Worm (Caenorhabditis elegans) whole organism, L1 larva: ENCODE data around the gene dct-7.

ENCODE experiments used
- ces-1 ChIP-seq: fragments of 150-350 bp; optimal IDR thresholded peaks from 2 replicates; lab custom pipeline; 2014; ENCODE audit warnings: missing biosample characterization, missing genetic modification reagents, missing genetic modification characterization
- dpl-1 ChIP-seq, 3 experiments: fragments of 150-350 bp in 2 of 3; sonication (generic microtip) in 1 of 3; optimal IDR thresholded peaks; 2 replicates each; lab custom pipeline; 2014 to 2017; ENCODE audit warnings: missing biosample characterization in 3 of 3, missing genetic modification characterization in 3 of 3, missing genetic modification reagents in 3 of 3
- fos-1 ChIP-seq: fragments of 150-350 bp; optimal IDR thresholded peaks from 2 replicates; lab custom pipeline; 2014; ENCODE audit warnings: missing biosample characterization, missing genetic modification characterization
- nhr-11 ChIP-seq: fragments of 150-350 bp; optimal IDR thresholded peaks from 2 replicates; lab custom pipeline; 2014; ENCODE audit warnings: missing biosample characterization, missing genetic modification characterization
- nhr-28 ChIP-seq: fragments of 150-350 bp; optimal IDR thresholded peaks from 2 replicates; lab custom pipeline; 2014; ENCODE audit warnings: missing biosample characterization, missing genetic modification characterization
- rnt-1 ChIP-seq: sonication (generic microtip); optimal IDR thresholded peaks from 2 replicates; lab custom pipeline; 2016; ENCODE audit warnings: mild to moderate bottlenecking, missing genetic modification characterization, moderate library complexity, missing compliant biosample characterization
- tbx-2 ChIP-seq: sonication (generic microtip); optimal IDR thresholded peaks from 2 replicates; lab custom pipeline; 2016; ENCODE audit warnings: missing genetic modification characterization, missing compliant biosample characterization
- zip-4 ChIP-seq: fragments of 200-800 bp; sonication (Bioruptor generic); optimal IDR thresholded peaks from 2 replicates; lab custom pipeline; 2018; ENCODE audit warnings: mild to moderate bottlenecking, missing genetic modification characterization, moderate library complexity, missing compliant biosample characterization
- ztf-11 ChIP-seq, 2 experiments: sonication (generic microtip); optimal IDR thresholded peaks; 2 replicates each; lab custom pipeline; 2016 to 2017; ENCODE audit warnings: missing genetic modification characterization in 2 of 2, missing biosample characterization in 1 of 2, missing compliant biosample characterization in 1 of 2

DNA sequence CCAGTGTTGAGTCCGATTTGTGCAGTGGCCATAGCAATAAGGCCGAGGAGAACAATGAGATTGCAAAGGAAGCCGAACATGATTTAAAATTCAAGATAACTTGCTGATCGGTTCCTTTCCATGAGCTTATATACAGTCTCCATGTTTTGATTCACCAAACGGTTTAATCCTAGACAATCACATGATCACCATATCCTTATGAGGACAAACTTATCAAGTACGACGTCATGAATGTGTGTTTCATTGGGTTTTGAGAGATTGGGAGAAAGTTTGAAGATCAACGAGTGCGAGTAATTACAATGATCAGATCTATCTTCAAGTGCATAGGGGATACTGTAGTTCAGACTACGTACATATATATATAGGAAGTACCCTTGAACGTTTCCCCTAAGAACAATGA lies at the start of gene dct-7:
- TF ChIP-seq ces-1 (GFP tag; lab: Kevin White, UChicago) (no peak), ztf-11 (tag; optimal IDR thresholded peaks at IDR 0.05; lab: Kevin White, UChicago) (no peak), rnt-1 (tag; lab: Kevin White, UChicago) (no peak), fos-1 (tag; lab: Kevin White, UChicago) (no peak), dpl-1 (GFP tag; optimal IDR thresholded peaks at IDR 0.05; lab: Kevin White, UChicago) (no peak), nhr-11 (tag; lab: Kevin White, UChicago) (no peak), tbx-2 (tag; lab: Kevin White, UChicago) (no peak), zip-4 (GFP tag; lab: Kevin White, UChicago) (no peak), nhr-28 (no peak)
